Worm (Caenorhabditis elegans): ENCODE measurements around the gene igeg-2.

DNA sequence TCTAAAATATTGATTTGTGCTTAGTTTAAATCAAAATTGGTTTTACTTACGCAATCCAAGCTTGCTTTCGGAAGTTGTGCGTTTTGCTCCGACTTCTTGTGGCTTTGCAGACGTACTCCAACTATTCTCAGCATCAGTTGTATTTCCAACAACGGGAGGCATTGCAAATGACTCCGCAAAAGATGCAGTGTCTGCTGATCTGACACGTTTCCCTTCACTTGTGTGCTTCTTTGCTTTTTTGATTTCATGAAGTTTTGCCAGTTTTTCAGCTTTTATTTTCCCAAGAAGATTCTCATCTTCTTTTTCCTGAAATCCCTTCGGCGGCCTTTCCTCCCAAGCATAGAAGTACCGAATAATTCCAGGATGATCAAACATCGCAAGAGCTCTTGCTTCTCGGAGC is 34.8 kb downstream of the igeg-2 start:
- TF ChIP-seq alr-1 (tag; optimal IDR thresholded peaks at IDR 0.05) (no peak), mdl-1 (tag; optimal IDR thresholded peaks at IDR 0.05) (no peak), snpc-4 (tag; optimal IDR thresholded peaks at IDR 0.05) (no peak), sma-3 (GFP tag; optimal IDR thresholded peaks at IDR 0.05) (no peak), mbf-1 (tag; optimal IDR thresholded peaks at IDR 0.05) (no peak), gmeb-1 (tag; optimal IDR thresholded peaks at IDR 0.05) (no peak), blmp-1 (tag; optimal IDR thresholded peaks at IDR 0.05; ENCODE audit: insufficient read depth) (no peak), unc-39 (tag; optimal IDR thresholded peaks at IDR 0.05) (no peak), nhr-25 (tag; optimal IDR thresholded peaks at IDR 0.05) (no peak), ceh-16 (tag; optimal IDR thresholded peaks at IDR 0.05) (no peak), nhr-77 (tag; optimal IDR thresholded peaks at IDR 0.05) (no peak)

All from whole organism, L2 larva.